Worm (Caenorhabditis elegans) whole organism, L4 larva: ENCODE data around the gene efl-3.

Source experiments
- F49E8.2 ChIP-seq: sonication (generic microtip); optimal IDR thresholded peaks from 2 replicates; lab custom pipeline; 2016; ENCODE audit warnings: missing compliant biosample characterization, mild to moderate bottlenecking, missing genetic modification characterization, borderline replicate concordance
- Y48G9A.11 ChIP-seq: fragments of 200-800 bp; sonication (Bioruptor generic); IDR thresholded peaks from 2 replicates; pipeline ENCODE4 v1.3.6; 2022; ENCODE audit warnings: missing genetic modification reagents, missing genetic modification characterization, missing compliant biosample characterization
- Y75B8A.6 ChIP-seq: fragments of 200-800 bp; sonication (Bioruptor generic); IDR thresholded peaks from 2 replicates; pipeline ENCODE4 v1.3.6; 2022; ENCODE audit warnings: missing genetic modification reagents, missing genetic modification characterization, missing compliant biosample characterization
- ces-1 ChIP-seq: fragments of 150-350 bp; sonication (generic microtip); optimal IDR thresholded peaks from 4 replicates; lab custom pipeline; 2014; ENCODE audit warnings: missing biosample characterization, missing genetic modification reagents, missing genetic modification characterization
- daf-12 ChIP-seq: fragments of 150-350 bp; optimal IDR thresholded peaks from 2 replicates; lab custom pipeline; 2014; ENCODE audit warnings: missing biosample characterization, missing genetic modification reagents, missing genetic modification characterization
- daf-16 ChIP-seq, 3 experiments: sonication (generic microtip); optimal IDR thresholded peaks; 2 replicates each; lab custom pipeline; 2016 to 2017; ENCODE audit warnings: missing genetic modification characterization in 3 of 3, missing genetic modification reagents in 3 of 3, mild to moderate bottlenecking in 2 of 3, missing compliant biosample characterization in 2 of 3, missing biosample characterization in 1 of 3, moderate library complexity in 1 of 3
- daf-8 ChIP-seq: fragments of 200-800 bp; sonication (Bioruptor generic); IDR thresholded peaks from 2 replicates; pipeline ENCODE4 v1.3.6; 2022; ENCODE audit warnings: missing genetic modification characterization, missing compliant biosample characterization
- dmd-8 ChIP-seq: fragments of 200-800 bp; sonication (Bioruptor generic); IDR thresholded peaks from 2 replicates; pipeline ENCODE4 v1.3.6; 2022; ENCODE audit warnings: missing genetic modification characterization, missing compliant biosample characterization
- dve-1 ChIP-seq: sonication (generic microtip); optimal IDR thresholded peaks from 2 replicates; lab custom pipeline; 2017; ENCODE audit warnings: antibody characterized with exemption, mild to moderate bottlenecking, missing genetic modification characterization, missing compliant biosample characterization; ENCODE audit not compliant: insufficient read depth
- egl-43 ChIP-seq: fragments of 200-800 bp; sonication (Bioruptor generic); IDR thresholded peaks from 2 replicates; pipeline ENCODE4 v1.3.6; 2022; ENCODE audit warnings: missing genetic modification reagents, missing genetic modification characterization, missing compliant biosample characterization
- fkh-10 ChIP-seq: fragments of 150-350 bp; optimal IDR thresholded peaks from 2 replicates; lab custom pipeline; 2014; ENCODE audit warnings: missing biosample characterization, missing genetic modification reagents, missing genetic modification characterization
- hlh-11 ChIP-seq: fragments of 200-800 bp; sonication (Bioruptor generic); optimal IDR thresholded peaks from 2 replicates; lab custom pipeline; 2018; ENCODE audit warnings: mild to moderate bottlenecking, missing genetic modification characterization, missing compliant biosample characterization
- hmg-1.1 ChIP-seq: fragments of 200-800 bp; sonication (Bioruptor generic); IDR thresholded peaks from 2 replicates; pipeline ENCODE4 v1.3.6; 2022; ENCODE audit warnings: missing genetic modification reagents, missing genetic modification characterization, missing compliant biosample characterization
- jun-1 ChIP-seq: fragments of 150-350 bp; optimal IDR thresholded peaks from 2 replicates; lab custom pipeline; 2014; ENCODE audit warnings: missing biosample characterization, missing genetic modification reagents, missing genetic modification characterization
- lin-15B ChIP-seq: fragments of 150-350 bp; sonication (generic microtip); optimal IDR thresholded peaks from 3 replicates; lab custom pipeline; 2014; ENCODE audit warnings: missing biosample characterization, missing genetic modification characterization
- mdl-1 ChIP-seq, 2 experiments: fragments of 150-350 bp in 1 of 2; sonication (generic microtip) in 1 of 2; optimal IDR thresholded peaks; 2 replicates each; lab custom pipeline; 2014 to 2017; ENCODE audit warnings: missing biosample characterization in 2 of 2, missing genetic modification characterization in 2 of 2
- mes-2 ChIP-seq: sonication (generic microtip); optimal IDR thresholded peaks from 2 replicates; lab custom pipeline; 2016; ENCODE audit warnings: missing genotype, mild to moderate bottlenecking, missing genetic modification characterization, missing compliant biosample characterization; ENCODE audit not compliant: poor library complexity, severe bottlenecking
- mxl-3 ChIP-seq: fragments of 200-800 bp; sonication (Bioruptor generic); optimal IDR thresholded peaks from 2 replicates; lab custom pipeline; 2018; ENCODE audit warnings: mild to moderate bottlenecking, missing genetic modification characterization, missing compliant biosample characterization
- nhr-11 ChIP-seq: fragments of 150-350 bp; optimal IDR thresholded peaks from 2 replicates; lab custom pipeline; 2014; ENCODE audit warnings: missing biosample characterization, missing genetic modification characterization
- nhr-28 ChIP-seq: fragments of 150-350 bp; optimal IDR thresholded peaks from 2 replicates; lab custom pipeline; 2014; ENCODE audit warnings: missing biosample characterization, missing genetic modification characterization
- nhr-41 ChIP-seq: fragments of 200-800 bp; sonication (Bioruptor generic); IDR thresholded peaks from 2 replicates; pipeline ENCODE4 v1.3.6; 2022; ENCODE audit warnings: missing genetic modification reagents, missing genetic modification characterization, missing compliant biosample characterization
- nhr-48 ChIP-seq: sonication (generic microtip); optimal IDR thresholded peaks from 2 replicates; lab custom pipeline; 2016; ENCODE audit warnings: mild to moderate bottlenecking, missing genetic modification characterization, missing compliant biosample characterization
- nhr-77 ChIP-seq: fragments of 150-350 bp; optimal IDR thresholded peaks from 2 replicates; lab custom pipeline; 2014; ENCODE audit warnings: missing biosample characterization, missing genetic modification characterization
- php-3 ChIP-seq: fragments of 200-800 bp; sonication (Bioruptor generic); IDR thresholded peaks from 2 replicates; pipeline ENCODE4 v1.3.6; 2022; ENCODE audit warnings: missing genetic modification reagents, missing genetic modification characterization, missing compliant biosample characterization
- pqm-1 ChIP-seq: sonication (generic microtip); optimal IDR thresholded peaks from 2 replicates; lab custom pipeline; 2017; ENCODE audit warnings: missing biosample characterization, missing genetic modification characterization
- sdz-12 ChIP-seq: fragments of 200-800 bp; sonication (Bioruptor generic); optimal IDR thresholded peaks from 2 replicates; lab custom pipeline; 2018; ENCODE audit warnings: mild to moderate bottlenecking, missing genetic modification characterization, missing compliant biosample characterization
- set-16 ChIP-seq: fragments of 200-800 bp; sonication (Bioruptor generic); IDR thresholded peaks from 2 replicates; pipeline ENCODE4 v1.3.6; 2022; ENCODE audit warnings: missing genetic modification reagents, missing genetic modification characterization, missing compliant biosample characterization
- snpc-4 ChIP-seq: fragments of 150-350 bp; optimal IDR thresholded peaks from 2 replicates; lab custom pipeline; 2014; ENCODE audit warnings: missing biosample characterization, missing genetic modification characterization
- tag-97 ChIP-seq: fragments of 200-800 bp; sonication (Bioruptor generic); IDR thresholded peaks from 2 replicates; pipeline ENCODE4 v1.3.6; 2022; ENCODE audit warnings: missing genetic modification characterization, missing compliant biosample characterization
- unc-130 ChIP-seq: sonication (generic microtip); optimal IDR thresholded peaks from 2 replicates; lab custom pipeline; 2016; ENCODE audit warnings: missing genetic modification reagents, missing genetic modification characterization, missing compliant biosample characterization
- unc-62 ChIP-seq, 3 experiments: fragments of 150-350 bp in 1 of 3; sonication (generic microtip); optimal IDR thresholded peaks in 2 of 3; peaks in 1 of 3; 1 replicate in 1 of 3; 2 replicates in 2 of 3; lab custom pipeline; 2014 to 2017; ENCODE audit warnings: missing biosample characterization in 3 of 3, missing genetic modification characterization in 3 of 3, missing genetic modification reagents in 3 of 3, missing genotype in 1 of 3
- vab-7 ChIP-seq: fragments of 200-800 bp; sonication (Bioruptor generic); IDR thresholded peaks from 2 replicates; pipeline ENCODE4 v1.3.6; 2022; ENCODE audit warnings: missing genetic modification reagents, missing genetic modification characterization, missing compliant biosample characterization
- zag-1 ChIP-seq: fragments of 150-350 bp; optimal IDR thresholded peaks from 2 replicates; lab custom pipeline; 2014; ENCODE audit warnings: missing biosample characterization, missing genetic modification characterization
- ztf-11 ChIP-seq: fragments of 150-350 bp; optimal IDR thresholded peaks from 2 replicates; lab custom pipeline; 2014; ENCODE audit warnings: missing biosample characterization, missing genetic modification characterization
- ztf-7 ChIP-seq: fragments of 150-350 bp; optimal IDR thresholded peaks from 2 replicates; lab custom pipeline; 2014; ENCODE audit warnings: missing biosample characterization, missing genetic modification characterization

Gene efl-3

ce11 chrII:8412061-8412721 lies at the start of gene efl-3:
efl-3 (plus strand) TSS chrII:8412671.
- TF ChIP-seq unc-62 (GFP tag; optimal IDR thresholded peaks at IDR 0.05 in 1 of 2; lab: Kevin White, UChicago) (peak in 1 of 2 experiments; percentile 27), unc-62 (tag; optimal IDR thresholded peaks at IDR 0.05; lab: Kevin White, UChicago) (no peak), ztf-11 (tag; lab: Kevin White, UChicago) (no peak), hlh-11 (peak; percentile 75), daf-16 (GFP tag; optimal IDR thresholded peaks at IDR 0.05; lab: Kevin White, UChicago) (no peak), daf-16 (tag; optimal IDR thresholded peaks at IDR 0.05; lab: Kevin White, UChicago) (peak; percentile 77), mes-2 (no peak), nhr-48 (tag; lab: Kevin White, UChicago) (no peak), snpc-4 (tag; lab: Kevin White, UChicago) (no peak), mdl-1 (tag; optimal IDR thresholded peaks at IDR 0.05; lab: Kevin White, UChicago) (no peak), php-3 (GFP tag; lab: Robert Waterston, UW) (0 out of 2 replicates have a peak, but pooled peaks have one; percentile 23), nhr-28 (tag; lab: Kevin White, UChicago) (peak; percentile 20), ztf-7 (tag; lab: Kevin White, UChicago) (no peak), pqm-1 (tag; lab: Kevin White, UChicago) (peak; percentile 21), set-16 (GFP tag; lab: Robert Waterston, UW) (0 out of 2 replicates have a peak, but pooled peaks have one; percentile 25), egl-43 (GFP tag; lab: Robert Waterston, UW) (no peak), Y48G9A.11 (GFP tag; lab: Robert Waterston, UW) (no peak), dve-1 (tag; lab: Kevin White, UChicago) (peak; percentile 42), F49E8.2 (no peak)

- TF ChIP-seq mxl-3 (GFP tag; lab: Kevin White, UChicago) = no peak
- no peak for TF ChIP-seq set-16 (GFP tag; lab: Robert Waterston, UW)
- TF ChIP-seq sdz-12 (GFP tag; lab: Kevin White, UChicago) = no peak
- no peak for TF ChIP-seq lin-15B (tag; lab: Kevin White, UChicago)
- TF ChIP-seq unc-130 = no peak
- TF ChIP-seq nhr-41 (GFP tag; lab: Robert Waterston, UW) = no peak
- no peak for TF ChIP-seq Y75B8A.6 (GFP tag; lab: Robert Waterston, UW)
- TF ChIP-seq daf-8 = no peak
- TF ChIP-seq nhr-77 (tag; lab: Kevin White, UChicago) = no peak
- TF ChIP-seq tag-97 (GFP tag; lab: Robert Waterston, UW) = no peak
- TF ChIP-seq daf-12 (tag; lab: Kevin White, UChicago) = no peak
- no peak for TF ChIP-seq zag-1 (tag; lab: Kevin White, UChicago)
- TF ChIP-seq daf-16 (GFP tag; optimal IDR thresholded peaks at IDR 0.05; lab: Kevin White, UChicago) = no peak
- no peak for TF ChIP-seq daf-16 (tag; optimal IDR thresholded peaks at IDR 0.05; lab: Kevin White, UChicago)
- TF ChIP-seq dmd-8 (GFP tag; lab: Robert Waterston, UW) = no peak
- TF ChIP-seq ces-1 (GFP tag; lab: Kevin White, UChicago) = no peak
- TF ChIP-seq jun-1 = no peak
- TF ChIP-seq php-3 (GFP tag; lab: Robert Waterston, UW) = no peak
These were observed 43.4 kb upstream of the efl-3 start, which contains the start of gene amt-3 for ce11 chrII:8369059-8369458. amt-3 (minus strand) TSS chrII:8369159.

ce11 chrII:8370194-8370593 lies 42.3 kb upstream of the efl-3 start:
- TF ChIP-seq fkh-10 (GFP tag; lab: Kevin White, UChicago) (peak; percentile 58), nhr-11 (tag; lab: Kevin White, UChicago) (no peak), daf-16 (GFP tag; optimal IDR thresholded peaks at IDR 0.05; lab: Kevin White, UChicago) (no peak), daf-16 (tag; optimal IDR thresholded peaks at IDR 0.05; lab: Kevin White, UChicago) (no peak), vab-7 (no peak), daf-8 (no peak), hmg-1.1 (GFP tag; lab: Robert Waterston, UW) (no peak)
